Worm (Caenorhabditis elegans) whole organism, late embryonic: ENCODE results near the gene Y45G5AM.7.

Source experiments
- C08G9.2 ChIP-seq: sonication (generic microtip); optimal IDR thresholded peaks from 2 replicates; lab custom pipeline; 2016; ENCODE audit warnings: mild to moderate bottlenecking, missing genetic modification characterization, moderate library complexity, missing compliant biosample characterization
- F13H6.1 ChIP-seq: sonication (generic microtip); optimal IDR thresholded peaks from 2 replicates; lab custom pipeline; 2016; ENCODE audit warnings: missing genetic modification characterization, missing compliant biosample characterization
- K02D7.2 ChIP-seq: sonication (generic microtip); optimal IDR thresholded peaks from 2 replicates; lab custom pipeline; 2017; ENCODE audit warnings: mild to moderate bottlenecking, missing genetic modification characterization, missing compliant biosample characterization
- ahr-1 ChIP-seq: sonication (generic microtip); optimal IDR thresholded peaks from 2 replicates; lab custom pipeline; 2016; ENCODE audit warnings: missing genetic modification characterization, missing compliant biosample characterization
- ceh-14 ChIP-seq: sonication (generic microtip); optimal IDR thresholded peaks from 2 replicates; lab custom pipeline; 2016; ENCODE audit warnings: missing genotype, missing genetic modification characterization, missing compliant biosample characterization
- ceh-18 ChIP-seq: sonication (generic microtip); optimal IDR thresholded peaks from 2 replicates; lab custom pipeline; 2016; ENCODE audit warnings: missing genetic modification characterization, missing compliant biosample characterization
- ceh-2 ChIP-seq: sonication (generic microtip); optimal IDR thresholded peaks from 2 replicates; lab custom pipeline; 2016; ENCODE audit warnings: missing genotype, missing genetic modification characterization, missing compliant biosample characterization
- ceh-31 ChIP-seq: sonication (generic microtip); optimal IDR thresholded peaks from 2 replicates; lab custom pipeline; 2016; ENCODE audit warnings: missing genetic modification characterization, missing compliant biosample characterization
- ceh-6 ChIP-seq: fragments of 200-800 bp; sonication (Bioruptor generic); optimal IDR thresholded peaks from 2 replicates; lab custom pipeline; 2018; ENCODE audit warnings: mild to moderate bottlenecking, missing genetic modification characterization, missing compliant biosample characterization
- dmd-4 ChIP-seq: sonication (generic microtip); optimal IDR thresholded peaks from 2 replicates; lab custom pipeline; 2016; ENCODE audit warnings: borderline replicate concordance, missing genetic modification characterization, missing compliant biosample characterization
- elt-2 ChIP-seq: sonication (generic microtip); optimal IDR thresholded peaks from 2 replicates; lab custom pipeline; 2016; ENCODE audit warnings: missing genetic modification reagents, missing genetic modification characterization, missing compliant biosample characterization
- elt-4 ChIP-seq: sonication (generic microtip); optimal IDR thresholded peaks from 2 replicates; lab custom pipeline; 2016; ENCODE audit warnings: missing genetic modification characterization, missing compliant biosample characterization
- ets-4 ChIP-seq: sonication (generic microtip); optimal IDR thresholded peaks from 2 replicates; lab custom pipeline; 2016; ENCODE audit warnings: missing genetic modification characterization, missing compliant biosample characterization
- eyg-1 ChIP-seq: sonication (generic microtip); optimal IDR thresholded peaks from 2 replicates; lab custom pipeline; 2016; ENCODE audit warnings: missing genotype, missing genetic modification characterization, missing compliant biosample characterization
- fax-1 ChIP-seq: sonication (generic microtip); optimal IDR thresholded peaks from 2 replicates; lab custom pipeline; 2016; ENCODE audit warnings: missing genotype, missing genetic modification characterization, missing compliant biosample characterization
- hlh-13 ChIP-seq: fragments of 200-800 bp; sonication (Bioruptor generic); optimal IDR thresholded peaks from 2 replicates; lab custom pipeline; 2018; ENCODE audit warnings: mild to moderate bottlenecking, missing genetic modification characterization, missing compliant biosample characterization
- hlh-6 ChIP-seq: sonication (generic microtip); optimal IDR thresholded peaks from 2 replicates; lab custom pipeline; 2016; ENCODE audit warnings: missing genotype, missing genetic modification characterization, missing compliant biosample characterization
- lim-6 ChIP-seq: sonication (generic microtip); optimal IDR thresholded peaks from 2 replicates; lab custom pipeline; 2016; ENCODE audit warnings: missing genetic modification characterization, missing compliant biosample characterization
- mec-3 ChIP-seq: sonication (generic microtip); optimal IDR thresholded peaks from 2 replicates; lab custom pipeline; 2016; ENCODE audit warnings: borderline replicate concordance, missing genetic modification characterization, missing compliant biosample characterization
- nhr-11 ChIP-seq: fragments of 150-350 bp; optimal IDR thresholded peaks from 2 replicates; lab custom pipeline; 2014; ENCODE audit warnings: missing biosample characterization, missing genetic modification characterization
- nhr-232 ChIP-seq: sonication (generic microtip); optimal IDR thresholded peaks from 2 replicates; lab custom pipeline; 2016; ENCODE audit warnings: missing genetic modification characterization, missing compliant biosample characterization
- pat-9 ChIP-seq: fragments of 200-800 bp; sonication (Bioruptor generic); optimal IDR thresholded peaks from 2 replicates; lab custom pipeline; 2018; ENCODE audit warnings: mild to moderate bottlenecking, missing genetic modification characterization, moderate library complexity, missing compliant biosample characterization
- pax-1 ChIP-seq: fragments of 150-350 bp; optimal IDR thresholded peaks from 2 replicates; lab custom pipeline; 2014; ENCODE audit warnings: missing biosample characterization, missing genetic modification characterization
- pha-2 ChIP-seq: sonication (generic microtip); optimal IDR thresholded peaks from 2 replicates; lab custom pipeline; 2017; ENCODE audit warnings: mild to moderate bottlenecking, missing genetic modification characterization, missing compliant biosample characterization
- pha-4 ChIP-seq: fragments of 150-350 bp; optimal IDR thresholded peaks from 2 replicates; lab custom pipeline; 2018; ENCODE audit warnings: missing biosample characterization, missing genetic modification reagents, missing genetic modification characterization
- pqm-1 ChIP-seq: sonication (generic microtip); optimal IDR thresholded peaks from 2 replicates; lab custom pipeline; 2016; ENCODE audit warnings: missing genetic modification characterization, missing compliant biosample characterization
- pros-1 ChIP-seq: fragments of 150-350 bp; optimal IDR thresholded peaks from 2 replicates; lab custom pipeline; 2014; ENCODE audit warnings: missing biosample characterization, missing genetic modification reagents, missing genetic modification characterization
- rnt-1 ChIP-seq: sonication (generic microtip); optimal IDR thresholded peaks from 2 replicates; lab custom pipeline; 2016; ENCODE audit warnings: missing genetic modification characterization, missing compliant biosample characterization
- sox-4 ChIP-seq: sonication (generic microtip); optimal IDR thresholded peaks from 2 replicates; lab custom pipeline; 2017; ENCODE audit warnings: mild to moderate bottlenecking, missing genetic modification characterization, inconsistent platforms, missing compliant biosample characterization
- tbx-2 ChIP-seq: sonication (generic microtip); optimal IDR thresholded peaks from 2 replicates; lab custom pipeline; 2016; ENCODE audit warnings: missing genetic modification characterization, missing compliant biosample characterization
- tbx-7 ChIP-seq: sonication (generic microtip); optimal IDR thresholded peaks from 2 replicates; lab custom pipeline; 2016; ENCODE audit warnings: missing genotype, missing genetic modification characterization, missing compliant biosample characterization
- ttx-3 ChIP-seq: sonication (generic microtip); optimal IDR thresholded peaks from 2 replicates; lab custom pipeline; 2016; ENCODE audit warnings: missing genetic modification reagents, missing genetic modification characterization, missing compliant biosample characterization
- unc-42 ChIP-seq: sonication (generic microtip); optimal IDR thresholded peaks from 2 replicates; lab custom pipeline; 2016; ENCODE audit warnings: missing genotype, missing genetic modification characterization, missing compliant biosample characterization
- unc-55 ChIP-seq: sonication (generic microtip); optimal IDR thresholded peaks from 2 replicates; lab custom pipeline; 2017; ENCODE audit warnings: missing biosample characterization, missing genetic modification reagents, missing genetic modification characterization
- zip-5 ChIP-seq: sonication (generic microtip); optimal IDR thresholded peaks from 2 replicates; lab custom pipeline; 2016; ENCODE audit warnings: missing genetic modification characterization, missing compliant biosample characterization

Gene Y45G5AM.7

DNA sequence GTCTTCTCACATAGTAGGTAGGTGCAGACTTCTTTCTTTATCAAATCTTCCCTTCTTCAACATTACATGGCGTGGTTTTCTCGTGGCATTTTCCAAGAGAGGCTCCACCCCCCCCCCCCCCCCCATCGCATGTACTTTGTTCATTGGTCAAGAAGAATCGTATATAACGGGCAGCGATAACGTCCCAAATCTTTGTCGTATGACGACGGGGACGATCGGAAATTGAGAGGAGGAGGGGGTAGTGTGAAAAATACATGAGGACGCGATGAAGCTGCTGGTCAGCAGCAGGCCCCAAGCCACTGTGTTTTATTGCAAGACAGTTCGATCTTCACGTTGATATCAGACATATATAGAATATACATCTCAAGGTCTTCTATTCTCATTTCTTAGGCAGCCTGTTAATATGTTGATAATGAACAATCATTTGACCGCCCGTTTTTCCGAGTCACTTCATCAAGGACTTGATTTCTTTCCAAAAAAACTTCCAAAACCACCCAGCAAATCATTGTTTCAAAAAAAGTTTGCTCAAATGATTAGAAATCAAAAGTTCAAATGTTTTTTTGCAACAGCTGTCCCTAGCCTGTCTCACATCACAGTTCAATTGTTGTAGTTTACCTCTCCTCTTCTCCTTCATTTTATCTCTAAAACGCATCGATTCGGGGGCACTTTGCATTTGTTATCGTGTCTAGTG lies 16.6 kb upstream of the Y45G5AM.7 start:
- TF ChIP-seq ceh-6 (GFP tag; lab: Kevin White, UChicago) (no peak), elt-2 (tag; lab: Kevin White, UChicago) (peak; percentile 6)
- TF ChIP-seq, all 69 proteins: peak for 1

- peak; percentile 60 for TF ChIP-seq elt-2 (tag; lab: Kevin White, UChicago)
- no peak for TF ChIP-seq K02D7.2 (tag; lab: Kevin White, UChicago)
- TF ChIP-seq, all 69 proteins: peak for 1
Observed at ce11 chrV:4185885-4186284, 15.8 kb upstream of the Y45G5AM.7 start.

DNA sequence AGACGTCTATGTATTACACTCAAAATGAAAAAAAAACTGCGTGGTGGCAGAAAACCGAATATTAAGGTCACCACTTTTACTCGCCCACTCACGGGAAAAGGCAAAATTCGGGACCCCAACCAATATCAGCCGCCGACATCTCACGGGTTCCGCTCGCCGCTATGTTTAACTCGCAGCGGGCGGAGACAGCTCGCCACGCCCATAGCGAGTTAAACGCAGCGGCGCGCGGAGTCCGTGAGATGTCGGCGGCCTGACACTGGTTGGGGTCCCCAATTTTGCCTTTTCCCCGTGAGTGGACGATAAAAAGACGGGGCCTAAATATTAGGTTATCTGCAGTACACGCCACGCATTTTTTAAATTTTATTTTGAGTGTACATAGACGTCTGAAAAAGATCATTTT lies 12.5 kb upstream of the Y45G5AM.7 start:
- TF ChIP-seq dmd-4 (tag; lab: Kevin White, UChicago) (no peak), ttx-3 (tag; lab: Kevin White, UChicago) (no peak), ets-4 (tag; lab: Kevin White, UChicago) (no peak), ahr-1 (no peak), F13H6.1 (tag; lab: Kevin White, UChicago) (no peak), unc-55 (GFP tag; lab: Kevin White, UChicago) (no peak), ceh-14 (no peak), pros-1 (tag; lab: Kevin White, UChicago) (no peak), ceh-18 (tag; lab: Kevin White, UChicago) (no peak), pha-4 (tag; lab: Kevin White, UChicago) (no peak), unc-42 (no peak), pqm-1 (tag; lab: Kevin White, UChicago) (no peak), tbx-2 (tag; lab: Kevin White, UChicago) (no peak)
- TF ChIP-seq, all 69 proteins: peak for 0

DNA sequence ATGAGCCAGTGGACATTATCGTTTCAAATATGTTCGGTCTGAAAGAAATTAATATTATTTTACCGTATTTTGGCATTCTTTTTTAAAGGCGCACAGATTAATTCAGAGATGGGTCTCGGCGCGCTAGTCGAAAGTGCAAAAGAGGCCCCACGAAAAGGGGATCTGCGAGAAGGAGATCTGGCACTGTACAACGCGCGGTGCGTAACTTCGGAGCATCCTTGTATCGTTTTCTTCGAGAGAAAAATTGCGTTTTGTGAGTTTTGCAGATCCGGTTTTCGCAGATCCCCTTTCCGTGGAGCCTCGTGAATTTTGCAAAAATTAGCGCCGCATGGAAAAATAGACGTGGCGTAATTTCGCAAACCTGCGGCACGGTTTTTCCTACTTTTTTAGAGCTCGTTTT lies 11.7 kb upstream of the Y45G5AM.7 start:
- peak; percentile 76 for TF ChIP-seq tbx-7 (tag; lab: Kevin White, UChicago)
- peak; percentile 23 for TF ChIP-seq ahr-1
- TF ChIP-seq lim-6 (tag; lab: Kevin White, UChicago), result peak; percentile 43
- peak; percentile 55 for TF ChIP-seq zip-5
- TF ChIP-seq elt-2 (tag; lab: Kevin White, UChicago), result peak; percentile 45
- no peak for TF ChIP-seq unc-42
- peak; percentile 58 for TF ChIP-seq fax-1 (tag; lab: Kevin White, UChicago)
- TF ChIP-seq pha-2 (tag; lab: Kevin White, UChicago), result no peak
- TF ChIP-seq hlh-13 (GFP tag; lab: Kevin White, UChicago), result no peak
- no peak for TF ChIP-seq sox-4
- peak; percentile 27 for TF ChIP-seq ceh-14
- TF ChIP-seq tbx-2 (tag; lab: Kevin White, UChicago), result peak; percentile 90
- no peak for TF ChIP-seq pat-9
- peak; percentile 52 for TF ChIP-seq hlh-6 (tag; lab: Kevin White, UChicago)
- TF ChIP-seq C08G9.2 (tag; lab: Kevin White, UChicago), result peak; percentile 61
- peak; percentile 38 for TF ChIP-seq rnt-1 (tag; lab: Kevin White, UChicago)
- TF ChIP-seq ceh-2 (tag; lab: Kevin White, UChicago), result peak; percentile 61
- no peak for TF ChIP-seq elt-4
- peak; percentile 61 for TF ChIP-seq ceh-31
- peak; percentile 14 for TF ChIP-seq eyg-1 (tag; lab: Kevin White, UChicago)

ce11 chrV:4181272-4181671 lies 11.2 kb upstream of the Y45G5AM.7 start:
- TF ChIP-seq ceh-18 (tag; lab: Kevin White, UChicago), result no peak
- no peak for TF ChIP-seq nhr-11 (tag; lab: Kevin White, UChicago)
- no peak for TF ChIP-seq ceh-6 (GFP tag; lab: Kevin White, UChicago)
- no peak for TF ChIP-seq pat-9
- no peak for TF ChIP-seq ttx-3 (tag; lab: Kevin White, UChicago)
- TF ChIP-seq pax-1 (tag; lab: Kevin White, UChicago), result no peak
- no peak for TF ChIP-seq mec-3 (tag; lab: Kevin White, UChicago)
- TF ChIP-seq sox-4, result no peak
- TF ChIP-seq tbx-2 (tag; lab: Kevin White, UChicago), result no peak
- no peak for TF ChIP-seq nhr-232 (tag; lab: Kevin White, UChicago)
